Fruit fly (Drosophila melanogaster) whole organism, wandering third instar larva: ENCODE measurements around the gene Nuf2.
A peak's percentile ranks its signal among the peaks of the same experiment; 100 is the strongest.

ENCODE experiments used
- Abd-B ChIP-seq: fragments of >200 bp; optimal IDR thresholded peaks from 2 replicates; lab custom pipeline; 2017; ENCODE audit warnings: missing biosample characterization, missing genetic modification characterization
- CG32264 ChIP-seq: fragments of 200-800 bp; sonication (Bioruptor generic); optimal IDR thresholded peaks from 2 replicates; lab custom pipeline; 2016; ENCODE audit warnings: missing biosample characterization, missing genetic modification characterization
- CG9705 ChIP-seq: fragments of 200-800 bp; sonication (Bioruptor generic); optimal IDR thresholded peaks from 2 replicates; lab custom pipeline; 2018; ENCODE audit warnings: missing biosample characterization, mild to moderate bottlenecking, missing genetic modification characterization
- CrebA ChIP-seq: fragments of 200-800 bp; sonication (Bioruptor generic); optimal IDR thresholded peaks from 2 replicates; lab custom pipeline; 2016; ENCODE audit warnings: missing biosample characterization, mild to moderate bottlenecking, missing genetic modification characterization, borderline replicate concordance
- Dfd ChIP-seq: fragments of >200 bp; optimal IDR thresholded peaks from 2 replicates; lab custom pipeline; 2017; ENCODE audit warnings: missing biosample characterization, missing genetic modification characterization
- Dif ChIP-seq: fragments of 200-275, 200-300 bp; sonication (Bioruptor generic); optimal IDR thresholded peaks from 2 replicates; lab custom pipeline; 2018; ENCODE audit warnings: missing biosample characterization, missing genetic modification characterization; ENCODE audit not compliant: partially characterized antibody
- GATAd ChIP-seq: sonication (Bioruptor generic); optimal IDR thresholded peaks from 2 replicates; lab custom pipeline; 2016; ENCODE audit warnings: missing biosample characterization, missing genetic modification characterization
- HLH106 ChIP-seq: fragments of 200-800 bp; optimal IDR thresholded peaks from 3 replicates; lab custom pipeline; 2019; ENCODE audit warnings: missing biosample characterization, mild to moderate bottlenecking, missing genetic modification characterization, moderate library complexity
- Hnf4 ChIP-seq: fragments of 200-800 bp; sonication (Bioruptor generic); optimal IDR thresholded peaks from 2 replicates; lab custom pipeline; 2016; ENCODE audit warnings: missing biosample characterization, mild to moderate bottlenecking, missing genetic modification characterization
- Hr78 ChIP-seq: fragments of >200 bp; optimal IDR thresholded peaks from 2 replicates; lab custom pipeline; 2017; ENCODE audit warnings: missing biosample characterization, missing genetic modification characterization
- Hr83 ChIP-seq: fragments of 200-300 bp; sonication (Bioruptor generic); optimal IDR thresholded peaks from 2 replicates; lab custom pipeline; 2016; ENCODE audit warnings: missing biosample characterization, mild to moderate bottlenecking, missing genetic modification characterization, moderate library complexity; ENCODE audit not compliant: poor library complexity, severe bottlenecking
- Jra ChIP-seq: sonication (Bioruptor generic); optimal IDR thresholded peaks from 2 replicates; lab custom pipeline; 2016; ENCODE audit warnings: missing biosample characterization, missing genetic modification characterization
- Mio ChIP-seq: sonication (Bioruptor generic); optimal IDR thresholded peaks from 2 replicates; lab custom pipeline; 2016; ENCODE audit warnings: missing biosample characterization, missing genetic modification characterization
- Myc ChIP-seq: fragments of >200 bp; optimal IDR thresholded peaks from 2 replicates; lab custom pipeline; 2017
- N ChIP-seq: fragments of >200 bp; optimal IDR thresholded peaks from 2 replicates; lab custom pipeline; 2018; ENCODE audit warnings: missing biosample characterization, missing external identifiers, missing genetic modification characterization
- OdsH ChIP-seq: fragments of 200-800 bp; sonication (Bioruptor generic); optimal IDR thresholded peaks from 2 replicates; lab custom pipeline; 2016; ENCODE audit warnings: missing biosample characterization, mild to moderate bottlenecking, missing genetic modification characterization
- Sp1 ChIP-seq: fragments of 200-800 bp; sonication (Bioruptor generic); optimal IDR thresholded peaks from 3 replicates; lab custom pipeline; 2019; ENCODE audit warnings: missing biosample characterization, mild to moderate bottlenecking, missing genetic modification characterization, moderate library complexity
- Vsx2 ChIP-seq: fragments of 200-300, 225-300 bp; sonication (Bioruptor generic); optimal IDR thresholded peaks from 2 replicates; lab custom pipeline; 2018; ENCODE audit warnings: missing biosample characterization, missing genetic modification characterization; ENCODE audit not compliant: partially characterized antibody
- br ChIP-seq: fragments of 200-800 bp; sonication (Bioruptor generic); optimal IDR thresholded peaks from 2 replicates; lab custom pipeline; 2016; ENCODE audit warnings: missing biosample characterization, missing genetic modification characterization
- brk ChIP-seq: fragments of 200-800 bp; sonication (Bioruptor generic); optimal IDR thresholded peaks from 2 replicates; lab custom pipeline; 2016; ENCODE audit warnings: missing biosample characterization, mild to moderate bottlenecking, missing genetic modification characterization
- dl ChIP-seq, 2 experiments: fragments of 175-275, 200-275 bp in 1 of 2; fragments of 200-275 bp in 1 of 2; sonication (Bioruptor generic); optimal IDR thresholded peaks; lab custom pipeline; 2018; ENCODE audit warnings: mild to moderate bottlenecking in 2 of 2, missing biosample characterization in 2 of 2, missing genetic modification characterization in 2 of 2, moderate library complexity in 2 of 2; ENCODE audit not compliant: partially characterized antibody in 2 of 2, insufficient read depth in 1 of 2
- dmrt93B ChIP-seq: fragments of 200-800 bp; sonication (Bioruptor generic); optimal IDR thresholded peaks from 2 replicates; lab custom pipeline; 2018; ENCODE audit warnings: missing biosample characterization, mild to moderate bottlenecking, missing genetic modification characterization
- ey ChIP-seq: fragments of 200-800 bp; sonication (Bioruptor generic); optimal IDR thresholded peaks from 2 replicates; lab custom pipeline; 2016; ENCODE audit warnings: missing biosample characterization, missing genetic modification characterization
- foxo ChIP-seq, 2 experiments: fragments of 200-800 bp; sonication (Bioruptor generic); optimal IDR thresholded peaks; 2 replicates in 1 of 2; 3 replicates in 1 of 2; lab custom pipeline; 2016 to 2017; ENCODE audit warnings: missing biosample characterization in 2 of 2, missing genetic modification characterization in 2 of 2
- fru ChIP-seq: fragments of 200-800 bp; sonication (Bioruptor generic); optimal IDR thresholded peaks from 3 replicates; lab custom pipeline; 2016; ENCODE audit warnings: missing biosample characterization, mild to moderate bottlenecking, missing genetic modification characterization
- h ChIP-seq: fragments of 200-800 bp; sonication (Bioruptor generic); optimal IDR thresholded peaks from 3 replicates; lab custom pipeline; 2016; ENCODE audit warnings: missing biosample characterization, mild to moderate bottlenecking, missing genetic modification characterization
- jim ChIP-seq: fragments of 175-275, 200-325 bp; sonication (Bioruptor generic); optimal IDR thresholded peaks from 2 replicates; lab custom pipeline; 2016; ENCODE audit warnings: missing biosample characterization, mild to moderate bottlenecking, missing genetic modification characterization
- lola ChIP-seq: fragments of >200 bp; optimal IDR thresholded peaks from 2 replicates; lab custom pipeline; 2017; ENCODE audit warnings: missing biosample characterization, missing genetic modification characterization
- pan ChIP-seq: fragments of >200 bp; optimal IDR thresholded peaks from 2 replicates; lab custom pipeline; 2017
- psq ChIP-seq: fragments of 200-800 bp; sonication (Bioruptor generic); optimal IDR thresholded peaks from 3 replicates; lab custom pipeline; 2017; ENCODE audit warnings: missing biosample characterization, mild to moderate bottlenecking, missing genetic modification characterization, moderate library complexity
- rgr ChIP-seq: fragments of 200-800 bp; sonication (Bioruptor generic); optimal IDR thresholded peaks from 3 replicates; lab custom pipeline; 2016; ENCODE audit warnings: missing biosample characterization, mild to moderate bottlenecking, missing genetic modification characterization
- sage ChIP-seq: fragments of 200-800 bp; sonication (Bioruptor generic); optimal IDR thresholded peaks from 2 replicates; lab custom pipeline; 2016; ENCODE audit warnings: missing biosample characterization, mild to moderate bottlenecking, missing genetic modification characterization
- sv ChIP-seq: fragments of 200-800 bp; sonication (Bioruptor generic); optimal IDR thresholded peaks from 3 replicates; lab custom pipeline; 2016; ENCODE audit warnings: missing biosample characterization, missing genetic modification characterization
- tai ChIP-seq: sonication (Bioruptor generic); optimal IDR thresholded peaks from 2 replicates; lab custom pipeline; 2016; ENCODE audit warnings: missing biosample characterization, missing genetic modification characterization
- usp ChIP-seq: fragments of >200 bp; optimal IDR thresholded peaks from 2 replicates; lab custom pipeline; 2017; ENCODE audit warnings: missing biosample characterization, missing genetic modification characterization
- woc ChIP-seq: sonication (Bioruptor generic); optimal IDR thresholded peaks from 2 replicates; lab custom pipeline; 2016; ENCODE audit warnings: missing biosample characterization, mild to moderate bottlenecking, missing genetic modification characterization

Gene Nuf2

DNA sequence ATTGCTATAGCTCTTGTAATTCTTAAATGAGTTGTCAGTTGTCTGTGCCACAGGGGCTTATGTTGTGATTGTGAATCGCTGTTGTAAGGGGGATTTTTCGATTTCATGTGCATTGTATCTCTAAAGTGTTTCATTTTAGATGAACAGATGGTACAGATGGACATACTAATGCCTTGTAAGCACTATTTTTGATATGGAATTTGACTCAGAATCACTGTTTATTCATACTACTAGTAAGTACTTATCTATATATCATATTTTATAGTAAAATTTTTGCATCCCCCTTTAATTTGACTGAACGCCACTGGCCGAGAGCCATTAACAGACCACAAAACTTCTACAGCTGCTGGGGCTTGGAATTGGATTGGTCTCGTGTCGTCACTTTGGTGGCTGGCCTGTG, 35.2 kb upstream of the Nuf2 start:
- no peak for TF ChIP-seq br (GFP tag; lab: Kevin White, UChicago)
- TF ChIP-seq Dfd (GFP tag; lab: Kevin White, UChicago) = no peak
- no peak for TF ChIP-seq dl (GFP tag; optimal IDR thresholded peaks at IDR 0.05; lab: Kevin White, UChicago; ENCODE audit: insufficient read depth in 1 of 2, partially characterized antibody in 2 of 2)
- TF ChIP-seq Hr78 (GFP tag; lab: Kevin White, UChicago) = no peak
- TF ChIP-seq lola (GFP tag; lab: Kevin White, UChicago) = no peak
- TF ChIP-seq CG9705 (GFP tag; lab: Kevin White, UChicago) = no peak
- no peak for TF ChIP-seq CG32264
- no peak for TF ChIP-seq usp (GFP tag; lab: Kevin White, UChicago)
- no peak for TF ChIP-seq CrebA (GFP tag; lab: Kevin White, UChicago)
- TF ChIP-seq tai (GFP tag; lab: Kevin White, UChicago) = no peak

DNA sequence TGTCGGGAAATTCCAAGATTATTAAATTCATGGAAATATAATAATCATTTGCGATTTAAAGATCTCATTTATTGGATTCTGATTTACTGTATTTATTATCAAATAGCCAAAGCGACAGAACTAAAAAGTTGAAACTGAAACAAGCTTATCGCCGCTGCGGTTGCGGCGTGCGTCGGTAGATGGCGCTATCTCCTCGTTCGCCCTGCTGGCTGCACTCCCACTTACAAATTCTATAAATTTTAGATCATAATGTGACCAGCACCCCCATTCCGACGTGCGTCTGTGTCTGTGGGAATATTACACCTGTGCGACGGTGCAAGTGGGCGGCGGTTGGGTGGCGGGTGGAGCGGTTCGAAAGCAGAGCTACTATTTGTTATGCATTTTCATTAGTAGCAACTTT, 31.7 kb upstream of the Nuf2 start:
- TF ChIP-seq CG32264 (no peak), HLH106 (no peak), foxo (GFP tag; optimal IDR thresholded peaks at IDR 0.05; lab: Kevin White, UChicago) (no peak), pan (lab: Kevin White, UChicago) (no peak)

DNA sequence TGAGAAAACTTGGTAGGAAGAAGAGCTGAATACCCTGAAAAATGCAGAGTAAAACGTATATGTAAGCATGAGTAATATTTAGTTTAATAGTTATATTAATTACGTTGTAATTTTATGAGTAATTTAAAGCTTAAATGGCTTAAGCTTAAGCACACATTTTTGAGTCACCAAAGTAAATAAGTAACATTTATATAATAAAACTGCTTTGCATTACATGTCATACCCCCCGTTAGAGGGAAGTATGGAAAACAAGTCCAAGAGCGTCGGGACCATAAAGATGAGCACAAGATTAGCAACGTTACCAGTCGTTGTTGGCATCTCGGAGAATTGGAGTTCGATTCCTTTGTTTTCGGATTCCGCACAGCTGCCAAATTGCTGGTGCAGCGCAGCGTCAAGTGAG, 28.7 kb upstream of the Nuf2 start:
- TF ChIP-seq rgr (GFP tag; lab: Kevin White, UChicago) = peak; percentile 26
- TF ChIP-seq OdsH (GFP tag; lab: Kevin White, UChicago) = peak; percentile 55
- no peak for TF ChIP-seq ey (GFP tag; lab: Kevin White, UChicago)
- peak; percentile 25 for TF ChIP-seq fru
- no peak for TF ChIP-seq CrebA (GFP tag; lab: Kevin White, UChicago)
- peak; percentile 15 for TF ChIP-seq woc (GFP tag; lab: Kevin White, UChicago)
- no peak for TF ChIP-seq tai (GFP tag; lab: Kevin White, UChicago)
- no peak for TF ChIP-seq pan (lab: Kevin White, UChicago)
- no peak for TF ChIP-seq Abd-B
- TF ChIP-seq Vsx2 (GFP tag; lab: Kevin White, UChicago) = no peak
- no peak for TF ChIP-seq Hr78 (GFP tag; lab: Kevin White, UChicago)
- TF ChIP-seq Myc (lab: Kevin White, UChicago) = no peak
- no peak for TF ChIP-seq CG32264
- TF ChIP-seq Sp1 = peak; percentile 36
- TF ChIP-seq Mio (GFP tag; lab: Kevin White, UChicago) = no peak
- TF ChIP-seq foxo (GFP tag; optimal IDR thresholded peaks at IDR 0.05; lab: Kevin White, UChicago) = peak in 1 of 2 experiments; percentile 32
- peak; percentile 35 for TF ChIP-seq h (GFP tag; lab: Kevin White, UChicago)
- TF ChIP-seq dl (GFP tag; optimal IDR thresholded peaks at IDR 0.05; lab: Kevin White, UChicago; ENCODE audit: insufficient read depth in 1 of 2, partially characterized antibody in 2 of 2) = no peak
- TF ChIP-seq jim = no peak
- TF ChIP-seq usp (GFP tag; lab: Kevin White, UChicago) = no peak
- no peak for TF ChIP-seq CG9705 (GFP tag; lab: Kevin White, UChicago)
- no peak for TF ChIP-seq N
- TF ChIP-seq Hr83 (GFP tag; lab: Kevin White, UChicago) = no peak
- TF ChIP-seq br (GFP tag; lab: Kevin White, UChicago) = no peak
- no peak for TF ChIP-seq sv (GFP tag; lab: Kevin White, UChicago)
- TF ChIP-seq sage (GFP tag; lab: Kevin White, UChicago) = no peak
- TF ChIP-seq dmrt93B (GFP tag; lab: Kevin White, UChicago) = no peak
- TF ChIP-seq psq = peak; percentile 32
- TF ChIP-seq Hnf4 (GFP tag; lab: Kevin White, UChicago) = no peak
- TF ChIP-seq Dif (GFP tag; lab: Kevin White, UChicago) = no peak
- TF ChIP-seq GATAd = no peak
- no peak for TF ChIP-seq brk (GFP tag; lab: Kevin White, UChicago)
- no peak for TF ChIP-seq Jra (GFP tag; lab: Kevin White, UChicago)
